Fruit fly (Drosophila melanogaster): Measurements from ENCODE around the gene Hsp60A.
A peak's percentile ranks its signal among the peaks of the same experiment; 100 is the strongest.

Hsp60A gene

DNA sequence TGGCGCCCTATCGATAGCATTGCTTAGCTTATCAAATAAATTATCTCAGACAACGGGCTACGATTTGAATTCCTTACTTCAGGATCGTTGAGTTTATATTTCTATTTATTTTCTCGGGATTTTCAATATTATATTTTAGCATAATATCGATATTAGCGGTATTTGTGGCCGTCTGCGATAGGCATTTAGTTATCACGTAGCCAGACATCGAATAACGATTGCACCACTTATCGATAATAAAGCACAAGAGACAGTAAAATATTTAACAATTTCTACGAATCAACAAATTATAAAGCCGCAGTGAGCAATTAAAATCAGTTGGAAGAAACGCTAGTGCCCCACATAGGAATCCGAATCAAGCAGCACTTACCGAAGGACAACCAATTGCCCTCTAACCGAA is 18.1 kb upstream of the Hsp60A start, which contains the start of gene CG2076 (continued):
- peak; percentile 65 for TF ChIP-seq stwl (tag; optimal IDR thresholded peaks at IDR 0.05)
- TF ChIP-seq Sry-δ (GFP tag; optimal IDR thresholded peaks at IDR 0.05): peak; percentile 58
- no peak for TF ChIP-seq Jarid2 (GFP tag; optimal IDR thresholded peaks at IDR 0.05)
- TF ChIP-seq CG4617 (GFP tag; optimal IDR thresholded peaks at IDR 0.05; ENCODE audit: borderline replicate concordance): peak; percentile 12
- no peak for TF ChIP-seq CG4282 (GFP tag; optimal IDR thresholded peaks at IDR 0.05)
- TF ChIP-seq lbe (GFP tag; optimal IDR thresholded peaks at IDR 0.05): peak; percentile 6
- TF ChIP-seq en (GFP tag; optimal IDR thresholded peaks at IDR 0.05): no peak
- no peak for TF ChIP-seq CG7987 (GFP tag; optimal IDR thresholded peaks at IDR 0.05)
- TF ChIP-seq CG8944 (GFP tag; optimal IDR thresholded peaks at IDR 0.05): no peak
- no peak for TF ChIP-seq corto (GFP tag; optimal IDR thresholded peaks at IDR 0.05)
- no peak for TF ChIP-seq CG10267 (tag; optimal IDR thresholded peaks at IDR 0.05)
- no peak for TF ChIP-seq CG34376 (GFP tag; optimal IDR thresholded peaks at IDR 0.05)
- TF ChIP-seq pzg (GFP tag; optimal IDR thresholded peaks at IDR 0.05): peak; percentile 56
- TF ChIP-seq hb (GFP tag; IDR thresholded peaks at IDR 0.05; ENCODE audit: partially characterized antibody): peak; percentile 95
- no peak for TF ChIP-seq ase (GFP tag; IDR thresholded peaks at IDR 0.05)
- no peak for TF ChIP-seq chn (GFP tag; optimal IDR thresholded peaks at IDR 0.05)
- peak; percentile 93 for TF ChIP-seq CG34224 (GFP tag; IDR thresholded peaks at IDR 0.05; ENCODE audit: partially characterized antibody)
- TF ChIP-seq da (GFP tag; optimal IDR thresholded peaks at IDR 0.05): no peak
- TF ChIP-seq Tbp (GFP tag; optimal IDR thresholded peaks at IDR 0.05): no peak
- TF ChIP-seq CG15514 (GFP tag; optimal IDR thresholded peaks at IDR 0.05): peak; percentile 23
- no peak for TF ChIP-seq dysf (GFP tag; IDR thresholded peaks at IDR 0.05)
- no peak for TF ChIP-seq fru (optimal IDR thresholded peaks at IDR 0.05)
- TF ChIP-seq NFAT (GFP tag; IDR thresholded peaks at IDR 0.05): no peak
- TF ChIP-seq twi (tag; optimal IDR thresholded peaks at IDR 0.05): no peak
- TF ChIP-seq HmgZ (tag; optimal IDR thresholded peaks at IDR 0.05): no peak
- peak; percentile 72 for TF ChIP-seq hbn (GFP tag; IDR thresholded peaks at IDR 0.05; ENCODE audit: partially characterized antibody)
- TF ChIP-seq crp (GFP tag; optimal IDR thresholded peaks at IDR 0.05): no peak
- TF ChIP-seq CG12155 (GFP tag; optimal IDR thresholded peaks at IDR 0.05): no peak
- TF ChIP-seq Bteb2 (GFP tag; optimal IDR thresholded peaks at IDR 0.05): no peak
- TF ChIP-seq zen2 (GFP tag; IDR thresholded peaks at IDR 0.05; ENCODE audit: partially characterized antibody): peak; percentile 87; the same call in 2 of the 3 replicates
- TF ChIP-seq CG30020 (tag; optimal IDR thresholded peaks at IDR 0.05): no peak
- no peak for TF ChIP-seq bab2 (GFP tag; optimal IDR thresholded peaks at IDR 0.05)
- TF ChIP-seq Med (GFP tag): peak; percentile 24
- no peak for TF ChIP-seq HmgD (GFP tag; optimal IDR thresholded peaks at IDR 0.05)
- no peak for TF ChIP-seq CG12659 (GFP tag; optimal IDR thresholded peaks at IDR 0.05)
- TF ChIP-seq ftz-f1 (GFP tag; optimal IDR thresholded peaks at IDR 0.05): no peak
- TF ChIP-seq toy (GFP tag; IDR thresholded peaks at IDR 0.05): no peak
- no peak for TF ChIP-seq CG11723 (GFP tag; optimal IDR thresholded peaks at IDR 0.05)
- no peak for TF ChIP-seq Blimp-1 (GFP tag; optimal IDR thresholded peaks at IDR 0.05)
- TF ChIP-seq Asciz (GFP tag; optimal IDR thresholded peaks at IDR 0.05): no peak
- TF ChIP-seq inv (GFP tag; IDR thresholded peaks at IDR 0.05; ENCODE audit: partially characterized antibody): peak; percentile 84
- peak; percentile 82 for TF ChIP-seq E2f2 (GFP tag; IDR thresholded peaks at IDR 0.05)
- no peak for TF ChIP-seq CG12299 (tag; optimal IDR thresholded peaks at IDR 0.05)
- TF ChIP-seq Adf1 (GFP tag; IDR thresholded peaks at IDR 0.05): no peak
- TF ChIP-seq CG4854 (GFP tag; optimal IDR thresholded peaks at IDR 0.05): no peak
- TF ChIP-seq danr (GFP tag; IDR thresholded peaks at IDR 0.05): no peak
- TF ChIP-seq CG7928 (GFP tag; optimal IDR thresholded peaks at IDR 0.05): no peak
- peak; percentile 97 for TF ChIP-seq HLH4C (GFP tag; IDR thresholded peaks at IDR 0.05; ENCODE audit: partially characterized antibody)
- no peak for TF ChIP-seq gem (tag; optimal IDR thresholded peaks at IDR 0.05)
- TF ChIP-seq stc (GFP tag; IDR thresholded peaks at IDR 0.05): no peak
- no peak for TF ChIP-seq CG2199 (GFP tag; IDR thresholded peaks at IDR 0.05)
